Worm (Caenorhabditis elegans): ENCODE results near the gene srw-3.

- TF ChIP-seq athp-1 (tag; optimal IDR thresholded peaks at IDR 0.05) = no peak
- no peak for TF ChIP-seq somi-1 (GFP tag; optimal IDR thresholded peaks at IDR 0.05)
- TF ChIP-seq hmg-1.2 (GFP tag; IDR thresholded peaks at IDR 0.05) = no peak
- no peak for TF ChIP-seq nhr-179 (tag; optimal IDR thresholded peaks at IDR 0.05)
- no peak for TF ChIP-seq efl-1 (GFP tag; optimal IDR thresholded peaks at IDR 0.05)
- no peak for TF ChIP-seq him-1 (tag; optimal IDR thresholded peaks at IDR 0.05)
- no peak for TF ChIP-seq dpl-1 (GFP tag; optimal IDR thresholded peaks at IDR 0.05)
Observed at ce11 chrV:7741918-7742317, 36.5 kb downstream of the srw-3 start.

Data from whole organism, young adult.